Worm (Caenorhabditis elegans): ENCODE results near the gene K08B12.3.
A peak's percentile ranks its signal among the peaks of the same experiment; 100 is the strongest.

The K08B12.3 gene

ce11 chrV:6270552-6270951, 35.6 kb downstream of the K08B12.3 start, which contains the start of gene F31F7.2:
Gene F31F7.2 (plus strand): TSS chrV:6270852.
- TF ChIP-seq daf-16 (GFP tag; optimal IDR thresholded peaks at IDR 0.05) (no peak), daf-16 (tag; optimal IDR thresholded peaks at IDR 0.05) (peak; percentile 10), php-3 (GFP tag; IDR thresholded peaks at IDR 0.05) (peak; percentile 63; the same call in 1 of the 2 replicates), dmd-6 (GFP tag; IDR thresholded peaks at IDR 0.05) (no peak)

ce11 chrV:6275209-6275608, 40.2 kb downstream of the K08B12.3 start:
- TF ChIP-seq tra-1 (GFP tag; IDR thresholded peaks at IDR 0.05) (peak; percentile 65; the same call in 1 of the 2 replicates), nhr-76 (tag; optimal IDR thresholded peaks at IDR 0.05) (no peak), unc-62 (GFP tag; optimal IDR thresholded peaks at IDR 0.05 in 1 of 2) (peak in 1 of 2 experiments; percentile 94), unc-62 (tag; optimal IDR thresholded peaks at IDR 0.05) (no peak), Y48G9A.11 (GFP tag; IDR thresholded peaks at IDR 0.05) (no peak), ZK337.2 (GFP tag; IDR thresholded peaks at IDR 0.05) (no peak), egl-43 (GFP tag; IDR thresholded peaks at IDR 0.05) (no peak), arid-1 (GFP tag; conservative IDR thresholded peaks at IDR 0.05) (no peak), daf-16 (GFP tag; optimal IDR thresholded peaks at IDR 0.05) (no peak), daf-16 (tag; optimal IDR thresholded peaks at IDR 0.05) (peak; percentile 86), aha-1 (tag) (peak; percentile 13), ama-1 (optimal IDR thresholded peaks at IDR 0.05) (peak; percentile 19), hlh-30 (tag; optimal IDR thresholded peaks at IDR 0.05; ENCODE audit: insufficient read depth) (peak; percentile 70), zfp-3 (GFP tag; conservative IDR thresholded peaks at IDR 0.05) (0 out of 2 replicates have a peak, but pooled peaks have one; percentile 32), nhr-48 (tag; optimal IDR thresholded peaks at IDR 0.05) (peak; percentile 75), nhr-77 (tag; optimal IDR thresholded peaks at IDR 0.05) (peak; percentile 81), php-3 (GFP tag; IDR thresholded peaks at IDR 0.05) (peak; percentile 85), hlh-11 (tag; optimal IDR thresholded peaks at IDR 0.05) (peak; percentile 93), nhr-28 (tag; optimal IDR thresholded peaks at IDR 0.05) (peak; percentile 91), mes-2 (tag; optimal IDR thresholded peaks at IDR 0.05; ENCODE audit: poor library complexity, severe bottlenecking) (peak; percentile 4), lsy-2 (tag; optimal IDR thresholded peaks at IDR 0.05) (peak in 1 of 2 experiments; percentile 56), saeg-2 (GFP tag; IDR thresholded peaks at IDR 0.05) (peak; percentile 68; the same call in 1 of the 2 replicates), dve-1 (tag; optimal IDR thresholded peaks at IDR 0.05; ENCODE audit: insufficient read depth) (peak; percentile 89), dmd-6 (GFP tag; IDR thresholded peaks at IDR 0.05) (peak; percentile 93), mdl-1 (tag; optimal IDR thresholded peaks at IDR 0.05) (peak in 1 of 2 experiments; percentile 74), fos-1 (tag; optimal IDR thresholded peaks at IDR 0.05) (peak; percentile 56), madf-5 (GFP tag; IDR thresholded peaks at IDR 0.05) (no peak), rbr-2 (tag; optimal IDR thresholded peaks at IDR 0.05) (no peak), nhr-25 (tag; optimal IDR thresholded peaks at IDR 0.05; ENCODE audit: borderline replicate concordance, insufficient read depth) (no peak), mep-1 (tag; optimal IDR thresholded peaks at IDR 0.05) (peak; percentile 8), cey-2 (tag; optimal IDR thresholded peaks at IDR 0.05; ENCODE audit: borderline replicate concordance, insufficient read depth) (peak; percentile 43), pqm-1 (tag; optimal IDR thresholded peaks at IDR 0.05) (peak; percentile 93), lin-1 (GFP tag; IDR thresholded peaks at IDR 0.05) (peak; percentile 62; the same call in 1 of the 2 replicates), jun-1 (tag; optimal IDR thresholded peaks at IDR 0.05) (peak; percentile 12), nhr-102 (tag; optimal IDR thresholded peaks at IDR 0.05) (peak; percentile 6), F44E2.7 (GFP tag; IDR thresholded peaks at IDR 0.05) (no peak), set-16 (GFP tag; IDR thresholded peaks at IDR 0.05) (no peak), lin-13 (GFP tag; optimal IDR thresholded peaks at IDR 0.05) (peak; percentile 24)

- TF ChIP-seq F10B5.3 (tag; optimal IDR thresholded peaks at IDR 0.05) (no peak), zfp-2 (tag; optimal IDR thresholded peaks at IDR 0.05) (no peak), dpl-1 (GFP tag; optimal IDR thresholded peaks at IDR 0.05) (no peak), mxl-3 (GFP tag; optimal IDR thresholded peaks at IDR 0.05) (peak; percentile 64), ceh-44 (GFP tag; IDR thresholded peaks at IDR 0.05) (no peak), ama-1 (optimal IDR thresholded peaks at IDR 0.05) (peak; percentile 95), dmd-9 (GFP tag; IDR thresholded peaks at IDR 0.05) (no peak), pqm-1 (tag; optimal IDR thresholded peaks at IDR 0.05) (peak; percentile 97), hmg-1.1 (GFP tag; IDR thresholded peaks at IDR 0.05) (no peak), daf-12 (tag; optimal IDR thresholded peaks at IDR 0.05) (no peak), fos-1 (tag; optimal IDR thresholded peaks at IDR 0.05) (no peak), ceh-32 (tag; optimal IDR thresholded peaks at IDR 0.05; ENCODE audit: poor library complexity) (no peak), R02D3.7 (tag; optimal IDR thresholded peaks at IDR 0.05) (no peak), T20F7.1 (GFP tag; optimal IDR thresholded peaks at IDR 0.05) (peak; percentile 45)
Observed at ce11 chrV:6276205-6276604, 41.2 kb downstream of the K08B12.3 start, which contains the start of gene F31F7.1. Gene F31F7.1 (plus strand): TSS chrV:6276439.
